Worm (Caenorhabditis elegans) whole organism, L1 larva: ENCODE data around the gene K08F9.1.

Experiments used
- F16B12.6 ChIP-seq: fragments of 150-350 bp; optimal IDR thresholded peaks from 2 replicates; lab custom pipeline; 2014; ENCODE audit warnings: missing biosample characterization, missing genetic modification characterization
- aly-2 ChIP-seq: fragments of 150-350 bp; optimal IDR thresholded peaks from 2 replicates; lab custom pipeline; 2014; ENCODE audit warnings: missing biosample characterization, missing genetic modification characterization
- efl-1 ChIP-seq, 4 experiments: fragments of 150-350 bp; optimal IDR thresholded peaks in 3 of 4; peaks in 1 of 4; 1 replicate in 1 of 4; 2 replicates in 3 of 4; lab custom pipeline; 2014; ENCODE audit warnings: missing biosample characterization in 2 of 4, missing genetic modification characterization in 2 of 4, missing genetic modification reagents in 2 of 4
- sox-4 ChIP-seq: sonication (generic microtip); optimal IDR thresholded peaks from 2 replicates; lab custom pipeline; 2016; ENCODE audit warnings: missing genetic modification characterization, missing compliant biosample characterization
- ztf-4 ChIP-seq: fragments of 150-350 bp; optimal IDR thresholded peaks from 2 replicates; lab custom pipeline; 2014; ENCODE audit warnings: missing biosample characterization, missing genetic modification characterization

DNA sequence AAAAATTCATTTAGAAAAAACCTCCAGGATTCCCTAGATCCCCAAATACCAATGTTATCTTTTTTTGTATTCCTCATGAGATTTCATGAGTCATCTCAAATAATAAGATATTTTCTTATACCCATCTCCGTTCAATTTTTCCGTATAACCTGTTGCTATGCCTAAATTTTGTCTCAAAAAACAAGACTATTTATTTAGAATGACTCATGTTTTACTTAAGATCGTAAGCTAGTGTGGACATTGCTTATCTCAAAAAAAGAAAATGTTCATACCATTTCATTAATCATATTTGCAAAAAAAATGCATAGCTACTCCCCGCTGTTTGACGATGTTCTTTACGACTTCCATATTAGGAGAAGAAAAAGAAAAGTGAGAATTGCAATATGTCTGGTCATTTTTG is 2.9 kb downstream of the K08F9.1 start, which contains the start of gene K08F9.3:
- TF ChIP-seq efl-1 (optimal IDR thresholded peaks at IDR 0.05; lab: Kevin White, UChicago), result no peak
- no peak for TF ChIP-seq efl-1 (GFP tag; optimal IDR thresholded peaks at IDR 0.05 in 1 of 2; lab: Kevin White, UChicago)
- no peak for TF ChIP-seq aly-2 (tag; lab: Kevin White, UChicago)
- TF ChIP-seq sox-4, result no peak
- no peak for TF ChIP-seq F16B12.6 (tag; lab: Kevin White, UChicago)
- TF ChIP-seq ztf-4 (tag; lab: Kevin White, UChicago), result no peak
